Worm (Caenorhabditis elegans) whole organism, early embryonic: ENCODE measurements around the gene M01H9.10.

Experiments
- B0310.2 ChIP-seq: sonication (generic microtip); optimal IDR thresholded peaks from 2 replicates; lab custom pipeline; 2016; ENCODE audit warnings: mild to moderate bottlenecking, missing genetic modification characterization, missing compliant biosample characterization
- F13C5.2 ChIP-seq: sonication (generic microtip); optimal IDR thresholded peaks from 2 replicates; lab custom pipeline; 2017; ENCODE audit warnings: mild to moderate bottlenecking, missing genetic modification characterization, inconsistent platforms, missing compliant biosample characterization
- ama-1 ChIP-seq: fragments of 150-350 bp; optimal IDR thresholded peaks from 2 replicates; lab custom pipeline; 2014
- ceh-13 ChIP-seq: fragments of 200-800 bp; sonication (Bioruptor generic); optimal IDR thresholded peaks from 2 replicates; lab custom pipeline; 2018; ENCODE audit warnings: mild to moderate bottlenecking, missing genetic modification characterization, missing compliant biosample characterization
- ceh-36 ChIP-seq: sonication (generic microtip); optimal IDR thresholded peaks from 2 replicates; lab custom pipeline; 2016; ENCODE audit warnings: missing genetic modification characterization, inconsistent platforms, missing compliant biosample characterization
- flt-1 ChIP-seq: fragments of 200-800 bp; sonication (Bioruptor generic); IDR thresholded peaks from 2 replicates; pipeline ENCODE4 v1.3.6; 2022; ENCODE audit warnings: missing genetic modification characterization, missing compliant biosample characterization
- hmbx-1 ChIP-seq: sonication (generic microtip); optimal IDR thresholded peaks from 2 replicates; lab custom pipeline; 2016; ENCODE audit warnings: mild to moderate bottlenecking, missing genetic modification characterization, missing compliant biosample characterization
- sea-1 ChIP-seq: fragments of 200-800 bp; sonication (Bioruptor generic); conservative IDR thresholded peaks from 2 replicates; pipeline ENCODE4 v1.3.6; 2022; ENCODE audit warnings: missing genetic modification characterization, missing compliant biosample characterization
- tbx-11 ChIP-seq: fragments of 200-800 bp; sonication (Bioruptor generic); IDR thresholded peaks from 2 replicates; pipeline ENCODE4 v1.3.6; 2022; ENCODE audit warnings: missing genetic modification characterization, missing compliant biosample characterization
- tbx-37 ChIP-seq: fragments of 200-800 bp; sonication (Bioruptor generic); conservative IDR thresholded peaks from 2 replicates; pipeline ENCODE4 v1.3.6; 2022; ENCODE audit warnings: missing genetic modification reagents, missing genetic modification characterization, missing compliant biosample characterization
- tra-4 ChIP-seq: sonication (generic microtip); optimal IDR thresholded peaks from 2 replicates; lab custom pipeline; 2017; ENCODE audit warnings: missing genetic modification characterization, missing compliant biosample characterization

DNA sequence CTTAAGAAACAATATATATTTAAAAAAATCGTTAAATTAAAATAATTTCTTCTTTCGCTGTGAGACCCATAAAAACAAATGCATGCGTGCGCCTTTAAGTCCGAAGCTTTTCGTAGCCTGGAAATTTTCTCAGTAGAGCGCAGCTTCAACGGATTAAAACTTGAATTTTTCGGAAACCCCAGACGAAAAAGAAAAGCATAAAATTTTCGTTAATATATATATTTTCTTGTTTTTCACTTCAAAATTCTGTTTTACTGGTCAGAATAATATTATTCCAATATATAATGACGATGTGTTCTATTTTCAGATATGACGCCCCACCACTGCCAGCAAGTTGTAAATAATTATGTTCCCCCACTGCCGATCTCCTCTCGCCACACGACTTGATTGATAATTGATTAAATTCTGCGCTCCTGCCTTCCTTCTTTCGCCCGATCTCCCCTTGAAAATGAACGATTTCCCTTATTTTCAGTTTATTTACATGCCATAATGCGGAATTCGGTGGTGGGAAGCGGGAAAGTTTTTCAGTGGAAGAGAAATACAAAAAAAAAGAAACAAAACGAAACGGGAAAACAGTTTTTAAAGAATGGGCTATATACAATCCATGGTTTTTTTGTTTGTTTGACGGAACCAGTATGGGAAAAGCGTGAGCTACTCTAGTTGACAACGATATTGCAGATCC lies 11.7 kb downstream of the M01H9.10 start:
- TF ChIP-seq F13C5.2 (no peak), ceh-36 (tag; lab: Kevin White, UChicago) (no peak), B0310.2 (no peak), sea-1 (GFP tag; lab: Robert Waterston, UW) (no peak), flt-1 (GFP tag; lab: Robert Waterston, UW) (no peak), ceh-13 (GFP tag; lab: Kevin White, UChicago) (no peak), ama-1 (lab: Kevin White, UChicago) (no peak), tra-4 (no peak), tbx-11 (GFP tag; lab: Robert Waterston, UW) (no peak), tbx-37 (GFP tag; lab: Robert Waterston, UW) (no peak), hmbx-1 (tag; lab: Kevin White, UChicago) (no peak)
